Worm (Caenorhabditis elegans) whole organism, L3 larva: Measurements from ENCODE around the gene F21A3.4.

Experiments used
- R02D3.7 ChIP-seq: fragments of 150-350 bp; optimal IDR thresholded peaks from 2 replicates; lab custom pipeline; 2014; ENCODE audit warnings: missing biosample characterization, missing genetic modification characterization
- ama-1 ChIP-seq: fragments of 150-350 bp; optimal IDR thresholded peaks from 2 replicates; lab custom pipeline; 2018
- ceh-16 ChIP-seq: sonication (generic microtip); optimal IDR thresholded peaks from 2 replicates; lab custom pipeline; 2017; ENCODE audit warnings: missing biosample characterization, missing genetic modification characterization
- ceh-28 ChIP-seq: fragments of 150-350 bp; optimal IDR thresholded peaks from 2 replicates; lab custom pipeline; 2014; ENCODE audit warnings: missing biosample characterization, missing genetic modification reagents, missing genetic modification characterization
- daf-12 ChIP-seq: fragments of 150-350 bp; optimal IDR thresholded peaks from 2 replicates; lab custom pipeline; 2014; ENCODE audit warnings: missing biosample characterization, missing genetic modification reagents, missing genetic modification characterization
- egl-5 ChIP-seq: fragments of 150-350 bp; optimal IDR thresholded peaks from 2 replicates; lab custom pipeline; 2017; ENCODE audit warnings: missing biosample characterization, missing genetic modification reagents, missing genetic modification characterization, inconsistent platforms
- elt-1 ChIP-seq: fragments of 150-350 bp; optimal IDR thresholded peaks from 2 replicates; lab custom pipeline; 2014; ENCODE audit warnings: missing biosample characterization, missing genetic modification characterization
- elt-2 ChIP-seq: sonication (generic microtip); optimal IDR thresholded peaks from 2 replicates; lab custom pipeline; 2016; ENCODE audit warnings: missing genetic modification reagents, mild to moderate bottlenecking, missing genetic modification characterization, missing compliant biosample characterization
- elt-3 ChIP-seq, 3 experiments: fragments of 150-350 bp in 1 of 3; sonication (generic microtip) in 2 of 3; optimal IDR thresholded peaks; 2 replicates in 2 of 3; 4 replicates in 1 of 3; lab custom pipeline; 2014 to 2017; ENCODE audit warnings: missing biosample characterization in 3 of 3, missing genetic modification characterization in 3 of 3
- eor-1 ChIP-seq, 2 experiments: fragments of 150-350 bp; optimal IDR thresholded peaks; 2 replicates each; lab custom pipeline; 2014 to 2018; ENCODE audit warnings: missing biosample characterization in 2 of 2, missing genetic modification characterization in 2 of 2
- fkh-2 ChIP-seq: fragments of 150-350 bp; optimal IDR thresholded peaks from 2 replicates; lab custom pipeline; 2014; ENCODE audit warnings: missing biosample characterization, missing genetic modification reagents, missing genetic modification characterization
- fos-1 ChIP-seq: fragments of 150-350 bp; optimal IDR thresholded peaks from 2 replicates; lab custom pipeline; 2014; ENCODE audit warnings: missing biosample characterization, missing genetic modification characterization
- jun-1 ChIP-seq: fragments of 150-350 bp; optimal IDR thresholded peaks from 2 replicates; lab custom pipeline; 2014; ENCODE audit warnings: missing biosample characterization, missing genetic modification reagents, missing genetic modification characterization
- lin-39 ChIP-seq: fragments of 150-350 bp; optimal IDR thresholded peaks from 2 replicates; lab custom pipeline; 2018; ENCODE audit warnings: missing biosample characterization, missing genetic modification reagents, missing genetic modification characterization
- lsy-12 ChIP-seq: sonication (generic microtip); optimal IDR thresholded peaks from 2 replicates; lab custom pipeline; 2016; ENCODE audit warnings: mild to moderate bottlenecking, missing genetic modification characterization, missing compliant biosample characterization
- mml-1 ChIP-seq: fragments of 150-350 bp; sonication (generic microtip); optimal IDR thresholded peaks from 3 replicates; lab custom pipeline; 2014; ENCODE audit warnings: missing biosample characterization, missing genetic modification characterization
- nfya-1 ChIP-seq: sonication (generic microtip); optimal IDR thresholded peaks from 2 replicates; lab custom pipeline; 2017; ENCODE audit warnings: missing genetic modification characterization, mild to moderate bottlenecking, missing compliant biosample characterization, antibody characterized with exemption, moderate library complexity; ENCODE audit not compliant: insufficient read depth
- nhr-11 ChIP-seq: fragments of 150-350 bp; optimal IDR thresholded peaks from 2 replicates; lab custom pipeline; 2014; ENCODE audit warnings: missing biosample characterization, missing genetic modification characterization
- nhr-12 ChIP-seq: fragments of 150-350 bp; optimal IDR thresholded peaks from 2 replicates; lab custom pipeline; 2014; ENCODE audit warnings: missing biosample characterization, missing genetic modification characterization
- nhr-23 ChIP-seq: fragments of 150-350 bp; optimal IDR thresholded peaks from 2 replicates; lab custom pipeline; 2014; ENCODE audit warnings: missing biosample characterization, missing genetic modification reagents, missing genetic modification characterization
- nhr-237 ChIP-seq: fragments of 150-350 bp; optimal IDR thresholded peaks from 2 replicates; lab custom pipeline; 2014; ENCODE audit warnings: missing biosample characterization, missing genetic modification characterization
- nhr-28 ChIP-seq: fragments of 150-350 bp; optimal IDR thresholded peaks from 2 replicates; lab custom pipeline; 2014; ENCODE audit warnings: missing biosample characterization, missing genetic modification characterization
- nhr-43 ChIP-seq: sonication (generic microtip); optimal IDR thresholded peaks from 2 replicates; lab custom pipeline; 2016; ENCODE audit warnings: mild to moderate bottlenecking, missing genetic modification characterization, missing compliant biosample characterization; ENCODE audit not compliant: poor library complexity, severe bottlenecking
- nhr-67 ChIP-seq: fragments of 150-350 bp; optimal IDR thresholded peaks from 2 replicates; lab custom pipeline; 2014; ENCODE audit warnings: missing biosample characterization, missing genetic modification characterization
- nhr-76 ChIP-seq: fragments of 150-350 bp; sonication (generic microtip); optimal IDR thresholded peaks from 5 replicates; lab custom pipeline; 2014; ENCODE audit warnings: missing biosample characterization, missing genetic modification characterization
- pha-4 ChIP-seq: fragments of 150-350 bp; optimal IDR thresholded peaks from 2 replicates; lab custom pipeline; 2014; ENCODE audit warnings: missing biosample characterization, missing genetic modification reagents, missing genetic modification characterization
- pqm-1 ChIP-seq: fragments of 150-350 bp; optimal IDR thresholded peaks from 2 replicates; lab custom pipeline; 2017; ENCODE audit warnings: missing biosample characterization, missing genetic modification characterization, inconsistent platforms
- tbx-2 ChIP-seq: sonication (generic microtip); optimal IDR thresholded peaks from 2 replicates; lab custom pipeline; 2016; ENCODE audit warnings: mild to moderate bottlenecking, missing genetic modification characterization, missing compliant biosample characterization
- unc-39 ChIP-seq: sonication (generic microtip); optimal IDR thresholded peaks from 4 replicates; lab custom pipeline; 2017; ENCODE audit warnings: missing biosample characterization, missing genetic modification characterization
- unc-62 ChIP-seq: fragments of 150-350 bp; sonication (generic microtip); optimal IDR thresholded peaks from 4 replicates; lab custom pipeline; 2014; ENCODE audit warnings: missing biosample characterization, missing genetic modification reagents, missing genetic modification characterization
- zag-1 ChIP-seq: fragments of 150-350 bp; optimal IDR thresholded peaks from 2 replicates; lab custom pipeline; 2014; ENCODE audit warnings: missing biosample characterization, missing genetic modification characterization
- ztf-11 ChIP-seq: fragments of 150-350 bp; optimal IDR thresholded peaks from 2 replicates; lab custom pipeline; 2014; ENCODE audit warnings: missing biosample characterization, missing genetic modification characterization
- ztf-4 ChIP-seq: fragments of 150-350 bp; optimal IDR thresholded peaks from 2 replicates; lab custom pipeline; 2014; ENCODE audit warnings: missing biosample characterization, missing genetic modification characterization

Gene F21A3.4

DNA sequence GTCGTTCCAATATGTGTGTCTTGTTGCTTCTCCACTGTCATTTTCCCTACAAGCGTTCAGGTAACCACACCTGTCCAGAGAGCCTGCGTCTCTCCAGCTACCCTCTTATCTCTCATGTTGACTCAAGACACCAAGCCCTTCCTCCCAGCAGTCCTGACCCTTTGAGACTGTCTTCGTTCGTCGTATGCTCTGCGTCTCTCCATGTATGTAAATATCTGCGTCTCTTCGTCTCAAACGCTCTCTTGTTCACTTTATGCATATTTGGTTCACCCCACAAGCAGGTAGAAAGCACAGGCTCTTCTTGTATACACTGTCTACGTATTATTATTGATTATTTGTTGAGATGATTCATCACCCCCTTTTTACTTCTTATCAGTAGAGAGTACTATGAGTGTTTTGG, 38.7 kb upstream of the F21A3.4 start:
- TF ChIP-seq elt-1 (tag; lab: Kevin White, UChicago) (no peak), nhr-237 (tag; lab: Kevin White, UChicago) (no peak), pha-4 (tag; lab: Kevin White, UChicago) (peak; percentile 99), lsy-12 (peak; percentile 20), zag-1 (tag; lab: Kevin White, UChicago) (no peak), elt-2 (tag; lab: Kevin White, UChicago) (peak; percentile 94), fkh-2 (no peak), pqm-1 (tag; lab: Kevin White, UChicago) (peak; percentile 95), tbx-2 (tag; lab: Kevin White, UChicago) (no peak), ceh-28 (tag; lab: Kevin White, UChicago) (peak; percentile 72), jun-1 (tag; lab: Kevin White, UChicago) (peak; percentile 84), nhr-76 (no peak), nhr-67 (no peak)

DNA sequence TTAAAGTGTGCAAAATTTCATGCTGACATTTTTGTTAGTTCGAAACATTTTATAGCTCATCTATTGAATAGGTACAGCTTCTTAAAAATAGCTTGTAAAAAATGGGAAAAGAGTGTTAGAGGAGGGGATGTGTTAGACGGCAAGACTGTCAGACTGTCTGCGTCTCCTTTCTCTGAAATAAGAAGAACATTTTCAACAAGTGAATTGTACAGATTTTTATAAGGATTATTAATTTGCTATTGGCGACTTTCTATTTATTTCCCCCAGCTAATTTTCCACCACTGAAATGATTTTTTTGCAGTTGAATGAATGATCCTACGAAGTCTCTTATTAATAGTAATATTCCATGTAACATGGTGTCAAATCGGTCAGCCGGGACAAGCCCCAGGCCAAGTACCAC, 38.0 kb upstream of the F21A3.4 start, which contains the start of gene C06B8.7:
TSS of gene C06B8.7 (plus strand) at position 301 of the 400 bp plus-strand sequence.
- TF ChIP-seq ztf-4 (tag; lab: Kevin White, UChicago) (no peak), tbx-2 (tag; lab: Kevin White, UChicago) (no peak), ama-1 (no peak), nhr-237 (tag; lab: Kevin White, UChicago) (no peak), mml-1 (tag; lab: Kevin White, UChicago) (no peak), elt-3 (tag; optimal IDR thresholded peaks at IDR 0.05; lab: Kevin White, UChicago) (no peak), jun-1 (tag; lab: Kevin White, UChicago) (no peak), ztf-11 (tag; lab: Kevin White, UChicago) (no peak), nhr-43 (no peak), R02D3.7 (no peak), nhr-12 (tag; lab: Kevin White, UChicago) (no peak), unc-62 (no peak), nfya-1 (tag; lab: Kevin White, UChicago) (no peak), pqm-1 (tag; lab: Kevin White, UChicago) (no peak), fkh-2 (no peak), eor-1 (tag; optimal IDR thresholded peaks at IDR 0.05; lab: Kevin White, UChicago) (no peak), egl-5 (tag; lab: Kevin White, UChicago) (no peak)

DNA sequence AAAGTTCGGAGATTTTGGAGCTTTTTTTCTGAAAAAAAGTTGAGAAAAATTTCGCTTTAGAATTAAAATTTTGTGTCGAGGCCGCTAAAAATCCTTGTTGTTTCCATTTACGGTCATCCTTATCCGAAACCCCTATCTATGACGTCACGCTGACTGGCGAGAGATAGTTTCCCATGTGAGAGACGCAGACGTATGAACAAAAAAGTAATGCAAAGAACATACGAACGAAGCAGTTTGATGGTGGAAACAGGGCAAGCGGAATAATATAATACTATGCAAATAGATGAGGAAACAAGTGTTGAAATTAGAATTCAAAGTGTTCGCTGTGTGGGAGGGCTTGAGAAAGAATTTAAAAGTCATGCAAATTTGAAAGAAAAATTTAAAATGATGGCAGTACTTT, 37.3 kb upstream of the F21A3.4 start:
- TF ChIP-seq nhr-28 (no peak), pqm-1 (tag; lab: Kevin White, UChicago) (peak; percentile 19), unc-62 (no peak), elt-2 (tag; lab: Kevin White, UChicago) (peak; percentile 31), jun-1 (tag; lab: Kevin White, UChicago) (no peak), nhr-67 (no peak), egl-5 (tag; lab: Kevin White, UChicago) (no peak)

DNA sequence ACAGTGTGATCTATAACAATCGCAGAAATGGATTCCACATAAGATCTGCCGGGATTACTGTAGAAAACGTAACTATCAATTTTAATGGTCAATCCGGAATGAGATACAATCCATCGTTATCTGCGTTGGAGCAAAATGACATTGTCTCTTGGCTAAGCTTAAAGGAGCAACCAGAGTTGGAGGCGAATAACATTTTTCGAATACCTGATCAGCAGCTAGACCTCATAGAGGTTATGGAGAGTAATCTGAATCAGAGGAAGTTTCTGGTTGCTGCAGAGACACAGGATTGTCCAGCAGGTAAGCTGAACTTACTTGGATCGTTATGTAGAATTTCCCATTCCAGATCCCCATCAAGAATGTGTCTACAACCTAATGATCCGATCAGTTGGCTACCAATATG, 32.8 kb upstream of the F21A3.4 start:
- TF ChIP-seq nfya-1 (tag; lab: Kevin White, UChicago) (no peak), unc-39 (tag; lab: Kevin White, UChicago) (no peak), fos-1 (no peak), nhr-237 (tag; lab: Kevin White, UChicago) (no peak), fkh-2 (no peak), lin-39 (no peak), mml-1 (tag; lab: Kevin White, UChicago) (no peak), ztf-4 (tag; lab: Kevin White, UChicago) (no peak), nhr-23 (tag; lab: Kevin White, UChicago) (no peak), egl-5 (tag; lab: Kevin White, UChicago) (no peak)

DNA sequence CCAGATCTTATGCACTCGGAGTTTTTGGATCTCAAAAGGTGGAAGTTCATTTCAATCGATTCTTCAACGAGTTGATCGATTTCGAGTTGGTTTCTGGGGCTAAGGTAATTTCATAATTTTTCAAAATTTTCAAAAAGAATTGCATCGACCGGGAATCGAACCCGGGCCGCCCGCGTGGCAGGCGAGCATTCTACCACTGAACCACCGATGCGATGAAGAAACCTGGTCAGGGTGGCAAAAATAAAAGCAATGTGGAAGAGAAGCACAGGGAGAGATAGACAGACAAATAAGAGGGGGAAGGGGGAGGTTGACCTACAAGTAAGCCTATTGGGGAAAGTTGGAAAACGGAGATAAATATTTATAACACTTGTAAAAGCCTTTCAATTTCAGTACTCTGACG, 31.4 kb upstream of the F21A3.4 start:
- no peak for TF ChIP-seq nhr-11 (tag; lab: Kevin White, UChicago)
- TF ChIP-seq elt-2 (tag; lab: Kevin White, UChicago): peak; percentile 52
- TF ChIP-seq pqm-1 (tag; lab: Kevin White, UChicago): peak; percentile 34
- TF ChIP-seq lin-39: peak; percentile 8
- TF ChIP-seq ceh-16 (tag; lab: Kevin White, UChicago): peak; percentile 2
- TF ChIP-seq daf-12: no peak
- TF ChIP-seq, all 47 proteins: peak for 4
